Fruit fly (Drosophila melanogaster) whole organism, embryonic: ENCODE measurements around the gene CG7094.

Source experiments
- Atf-2 ChIP-seq: fragments of 200-800 bp; sonication (Bioruptor generic); optimal IDR thresholded peaks from 2 replicates; lab custom pipeline; 2016; ENCODE audit warnings: missing biosample characterization, missing genetic modification characterization
- Awh ChIP-seq: fragments of 200-800 bp; sonication (Bioruptor generic); IDR thresholded peaks from 2 replicates; pipeline ENCODE4, ENCODE4 v1.3.6; 2022; ENCODE audit warnings: missing biosample characterization, missing genetic modification characterization
- Bdp1 ChIP-seq: fragments of 200-800 bp; sonication (Bioruptor generic); optimal IDR thresholded peaks from 3 replicates; lab custom pipeline; 2016; ENCODE audit warnings: missing biosample characterization, missing genetic modification characterization
- Bteb2 ChIP-seq: fragments of 200-800 bp; sonication (Bioruptor generic); optimal IDR thresholded peaks from 2 replicates; lab custom pipeline; 2016; ENCODE audit warnings: missing biosample characterization, missing genetic modification characterization
- C15 ChIP-seq: fragments of 200-800 bp; sonication (Bioruptor generic); IDR thresholded peaks from 3 replicates; pipeline ENCODE4 v1.3.6; 2022; ENCODE audit warnings: missing biosample characterization, missing genetic modification characterization
- CG10147 ChIP-seq: fragments of 200-800 bp; sonication (Bioruptor generic); optimal IDR thresholded peaks from 2 replicates; lab custom pipeline; 2019; ENCODE audit warnings: missing biosample characterization, mild to moderate bottlenecking, missing genetic modification characterization, moderate library complexity
- CG11247 ChIP-seq: fragments of 200-800 bp; sonication (Bioruptor generic); IDR thresholded peaks from 2 replicates; pipeline ENCODE4 v1.3.6; 2022; ENCODE audit warnings: missing biosample characterization, missing genetic modification characterization
- CG11398 ChIP-seq: fragments of 200-800 bp; sonication (Bioruptor generic); optimal IDR thresholded peaks from 2 replicates; lab custom pipeline; 2016; ENCODE audit warnings: missing biosample characterization, missing genetic modification characterization
- CG11504 ChIP-seq: fragments of 200-800 bp; sonication (Bioruptor generic); optimal IDR thresholded peaks from 3 replicates; lab custom pipeline; 2019; ENCODE audit warnings: missing biosample characterization, mild to moderate bottlenecking, missing genetic modification characterization, moderate library complexity
- CG13775 ChIP-seq: fragments of 200-800 bp; sonication (Bioruptor generic); optimal IDR thresholded peaks from 3 replicates; lab custom pipeline; 2017; ENCODE audit warnings: missing biosample characterization, mild to moderate bottlenecking, missing genetic modification characterization
- CG13894 ChIP-seq: fragments of 200-800 bp; sonication (Bioruptor generic); optimal IDR thresholded peaks from 3 replicates; lab custom pipeline; 2018; ENCODE audit warnings: missing biosample characterization, mild to moderate bottlenecking, missing genetic modification characterization, moderate library complexity
- CG17612 ChIP-seq: fragments of 200-800 bp; sonication (Bioruptor generic); IDR thresholded peaks from 2 replicates; pipeline ENCODE4 v1.3.6; 2022; ENCODE audit warnings: missing biosample characterization, missing genetic modification characterization
- CG18619 ChIP-seq: fragments of 200-800 bp; sonication (Bioruptor generic); optimal IDR thresholded peaks from 3 replicates; lab custom pipeline; 2017; ENCODE audit warnings: missing biosample characterization, mild to moderate bottlenecking, missing genetic modification characterization
- CG2199 ChIP-seq: fragments of 200-800 bp; sonication (Bioruptor generic); IDR thresholded peaks from 3 replicates; pipeline ENCODE4 v1.3.6; 2022; ENCODE audit warnings: missing biosample characterization, missing genetic modification characterization
- CG3065 ChIP-seq: fragments of 200-800 bp; sonication (Bioruptor generic); optimal IDR thresholded peaks from 2 replicates; lab custom pipeline; 2016; ENCODE audit warnings: missing biosample characterization, missing genetic modification characterization
- CG32767 ChIP-seq: fragments of 200-800 bp; sonication (Bioruptor generic); IDR thresholded peaks from 2 replicates; pipeline ENCODE4 v1.3.6; 2022; ENCODE audit warnings: missing biosample characterization, missing genetic modification characterization
- CG3407 ChIP-seq: fragments of 200-800 bp; sonication (Bioruptor generic); optimal IDR thresholded peaks from 2 replicates; lab custom pipeline; 2018; ENCODE audit warnings: missing biosample characterization, mild to moderate bottlenecking, missing genetic modification characterization
- CG6272 ChIP-seq: fragments of 200-800 bp; sonication (Bioruptor generic); IDR thresholded peaks from 2 replicates; pipeline ENCODE4 v1.3.6; 2022; ENCODE audit warnings: missing biosample characterization, missing genetic modification characterization
- CG7556 ChIP-seq: fragments of 200-800 bp; sonication (Bioruptor generic); optimal IDR thresholded peaks from 2 replicates; lab custom pipeline; 2017; ENCODE audit warnings: missing biosample characterization, mild to moderate bottlenecking, missing genetic modification characterization
- CG7928 ChIP-seq: fragments of 200-800 bp; sonication (Bioruptor generic); optimal IDR thresholded peaks from 2 replicates; lab custom pipeline; 2017; ENCODE audit warnings: missing biosample characterization, mild to moderate bottlenecking, missing genetic modification characterization
- CG8388 ChIP-seq: fragments of 200-800 bp; sonication (Bioruptor generic); optimal IDR thresholded peaks from 2 replicates; lab custom pipeline; 2019; ENCODE audit warnings: missing biosample characterization, mild to moderate bottlenecking, missing genetic modification characterization, moderate library complexity
- CG9609 ChIP-seq: fragments of 200-800 bp; sonication (Bioruptor generic); optimal IDR thresholded peaks from 3 replicates; lab custom pipeline; 2016; ENCODE audit warnings: missing biosample characterization, missing genetic modification characterization
- CG9817 ChIP-seq: fragments of 200-800 bp; sonication (Bioruptor generic); optimal IDR thresholded peaks from 2 replicates; lab custom pipeline; 2018; ENCODE audit warnings: missing biosample characterization, mild to moderate bottlenecking, missing genetic modification characterization, moderate library complexity
- D19A ChIP-seq: fragments of 200-800 bp; optimal IDR thresholded peaks from 3 replicates; lab custom pipeline; 2019; ENCODE audit warnings: missing biosample characterization, mild to moderate bottlenecking, missing genetic modification characterization, moderate library complexity
- Dfd ChIP-seq, 2 experiments: fragments of >200 bp; optimal IDR thresholded peaks; 2 replicates each; lab custom pipeline; 2017; ENCODE audit warnings: missing biosample characterization in 2 of 2, missing genetic modification characterization in 2 of 2
- ERR ChIP-seq: fragments of 200-800 bp; sonication (Bioruptor generic); optimal IDR thresholded peaks from 2 replicates; lab custom pipeline; 2016; ENCODE audit warnings: missing biosample characterization, missing genetic modification characterization
- Eip74EF ChIP-seq, 2 experiments: fragments of 200-800 bp in 1 of 2; fragments of >200 bp in 1 of 2; sonication (Bioruptor generic) in 1 of 2; optimal IDR thresholded peaks; 2 replicates each; lab custom pipeline; 2017 to 2019; ENCODE audit warnings: missing biosample characterization in 2 of 2, missing genetic modification characterization in 2 of 2, mild to moderate bottlenecking in 1 of 2, moderate library complexity in 1 of 2
- HHEX ChIP-seq: fragments of 200-800 bp; sonication (Bioruptor generic); optimal IDR thresholded peaks from 3 replicates; lab custom pipeline; 2017; ENCODE audit warnings: missing biosample characterization, mild to moderate bottlenecking, missing genetic modification characterization, missing genetic modification reagents
- Hr3 ChIP-seq: fragments of 200-800 bp; sonication (Bioruptor generic); optimal IDR thresholded peaks from 3 replicates; lab custom pipeline; 2016; ENCODE audit warnings: missing biosample characterization, missing genetic modification characterization
- Lim3 ChIP-seq: fragments of 200-800 bp; sonication (Bioruptor generic); IDR thresholded peaks from 2 replicates; pipeline ENCODE4 v1.3.6; 2022; ENCODE audit warnings: missing biosample characterization, missing genetic modification characterization
- NC2β ChIP-seq: fragments of 200-800 bp; sonication (Bioruptor generic); optimal IDR thresholded peaks from 2 replicates; lab custom pipeline; 2016; ENCODE audit warnings: missing biosample characterization, missing genetic modification characterization
- Nf-YB ChIP-seq: fragments of 200-800 bp; sonication (Bioruptor generic); optimal IDR thresholded peaks from 3 replicates; lab custom pipeline; 2019; ENCODE audit warnings: missing biosample characterization, mild to moderate bottlenecking, missing genetic modification characterization, moderate library complexity
- Pdp1 ChIP-seq, 2 experiments: fragments of 200-800 bp; sonication (Bioruptor generic); optimal IDR thresholded peaks; 3 replicates each; lab custom pipeline; 2016; ENCODE audit warnings: missing biosample characterization in 2 of 2, missing genetic modification characterization in 2 of 2, mild to moderate bottlenecking in 1 of 2, moderate library complexity in 1 of 2
- Ptx1 ChIP-seq: fragments of 200-800 bp; sonication (Bioruptor generic); IDR thresholded peaks from 2 replicates; pipeline ENCODE4 v1.3.6; 2022; ENCODE audit warnings: missing biosample characterization, missing genetic modification characterization
- Rx ChIP-seq: fragments of 200-800 bp; sonication (Bioruptor generic); IDR thresholded peaks from 2 replicates; pipeline ENCODE4 v1.3.6; 2022; ENCODE audit warnings: missing biosample characterization, missing genetic modification characterization
- ase ChIP-seq: fragments of 200-800 bp; sonication (Bioruptor generic); IDR thresholded peaks from 3 replicates; pipeline ENCODE4 v1.3.6; 2022; ENCODE audit warnings: missing biosample characterization, missing genetic modification characterization
- ato ChIP-seq: fragments of 200-800 bp; sonication (Bioruptor generic); IDR thresholded peaks from 2 replicates; pipeline ENCODE4 v1.3.6; 2022; ENCODE audit warnings: missing biosample characterization, missing genetic modification characterization; ENCODE audit not compliant: partially characterized antibody
- bbx ChIP-seq: fragments of 200-800 bp; sonication (Bioruptor generic); IDR thresholded peaks from 2 replicates; pipeline ENCODE4 v1.3.6; 2022; ENCODE audit warnings: missing biosample characterization, missing genetic modification characterization; ENCODE audit not compliant: partially characterized antibody
- ci ChIP-seq: fragments of 200-800 bp; sonication (Bioruptor generic); IDR thresholded peaks from 3 replicates; pipeline ENCODE4 v1.3.6; 2022; ENCODE audit warnings: missing biosample characterization, missing genetic modification characterization
- crol ChIP-seq: fragments of 200-800 bp; sonication (Bioruptor generic); IDR thresholded peaks from 2 replicates; pipeline ENCODE4 v1.3.6; 2022; ENCODE audit warnings: missing biosample characterization, missing genetic modification characterization
- ewg ChIP-seq: fragments of 200-800 bp; sonication (Bioruptor generic); optimal IDR thresholded peaks from 3 replicates; lab custom pipeline; 2017; ENCODE audit warnings: mild to moderate bottlenecking, missing biosample characterization, missing genetic modification reagents, missing genetic modification characterization
- fru ChIP-seq: fragments of >200 bp; optimal IDR thresholded peaks from 2 replicates; lab custom pipeline; 2017
- insv ChIP-seq, 2 experiments: fragments of 200-800 bp; sonication (Bioruptor generic); optimal IDR thresholded peaks; 3 replicates each; lab custom pipeline; 2016 to 2018; ENCODE audit warnings: missing biosample characterization in 2 of 2, missing genetic modification characterization in 2 of 2
- sima ChIP-seq: fragments of 200-800 bp; sonication (Bioruptor generic); optimal IDR thresholded peaks from 2 replicates; lab custom pipeline; 2016; ENCODE audit warnings: missing biosample characterization, missing genetic modification characterization
- sisA ChIP-seq: fragments of 200-800 bp; sonication (Bioruptor generic); IDR thresholded peaks from 2 replicates; pipeline ENCODE4 v1.3.6; 2022; ENCODE audit warnings: missing biosample characterization, missing genetic modification characterization
- slou ChIP-seq: fragments of 200-800 bp; sonication (Bioruptor generic); optimal IDR thresholded peaks from 3 replicates; lab custom pipeline; 2016; ENCODE audit warnings: missing biosample characterization, missing genetic modification characterization
- sob ChIP-seq: fragments of 200-800 bp; sonication (Bioruptor generic); IDR thresholded peaks from 2 replicates; pipeline ENCODE4 v1.3.6; 2022; ENCODE audit warnings: missing biosample characterization, missing genetic modification characterization
- toy ChIP-seq: fragments of 200-800 bp; sonication (Bioruptor generic); IDR thresholded peaks from 2 replicates; pipeline ENCODE4 v1.3.6; 2022; ENCODE audit warnings: missing biosample characterization, missing genetic modification characterization
- vnd ChIP-seq: fragments of 200-800 bp; sonication (Bioruptor generic); IDR thresholded peaks from 3 replicates; pipeline ENCODE4 v1.3.6; 2022; ENCODE audit warnings: missing biosample characterization, missing genetic modification characterization; ENCODE audit not compliant: partially characterized antibody
- zfh1 ChIP-seq: fragments of 200-800 bp; sonication (Bioruptor generic); IDR thresholded peaks from 3 replicates; pipeline ENCODE4 v1.3.6; 2022; ENCODE audit warnings: missing biosample characterization, missing genetic modification characterization

Gene CG7094

dm6 chr2L:17588173-17589082 lies 32.9 kb upstream of the CG7094 start (continued):
- no peak for TF ChIP-seq CG11398 (GFP tag; lab: Kevin White, UChicago)
- peak; percentile 82 for TF ChIP-seq CG11504 (tag; lab: Kevin White, UChicago)
- peak in 1 of 2 experiments; percentile 58 for TF ChIP-seq Eip74EF (GFP tag; optimal IDR thresholded peaks at IDR 0.05; lab: Kevin White, UChicago)
- no peak for TF ChIP-seq CG9817 (tag; lab: Kevin White, UChicago)
- TF ChIP-seq CG9609 (GFP tag; lab: Kevin White, UChicago) = no peak
- TF ChIP-seq CG8388 (GFP tag; lab: Kevin White, UChicago) = peak; percentile 56
- TF ChIP-seq sima (GFP tag; lab: Kevin White, UChicago) = no peak
- no peak for TF ChIP-seq CG17612
- TF ChIP-seq toy (GFP tag; lab: Robert Waterston, UW) = no peak
- TF ChIP-seq Ptx1 (GFP tag; lab: Robert Waterston, UW) = peak; percentile 41; the same call in 1 of the 2 replicates
- TF ChIP-seq CG13894 (tag; lab: Kevin White, UChicago) = peak; percentile 49
- TF ChIP-seq zfh1 (GFP tag; lab: Robert Waterston, UW) = no peak
- TF ChIP-seq ato (GFP tag; lab: Robert Waterston, UW) = no peak
- TF ChIP-seq CG3065 (GFP tag; lab: Kevin White, UChicago) = no peak
- TF ChIP-seq CG7556 (GFP tag; lab: Kevin White, UChicago) = peak; percentile 86
- TF ChIP-seq Bteb2 = no peak
- TF ChIP-seq ERR (GFP tag; lab: Kevin White, UChicago) = no peak
- TF ChIP-seq HHEX = no peak
- peak; percentile 64 for TF ChIP-seq crol (GFP tag; lab: Robert Waterston, UW)
- no peak for TF ChIP-seq CG3407
- peak; percentile 78 for TF ChIP-seq D19A
- no peak for TF ChIP-seq NC2β (GFP tag; lab: Kevin White, UChicago)
- no peak for TF ChIP-seq fru
- TF ChIP-seq CG10147 (GFP tag; lab: Kevin White, UChicago) = peak; percentile 57
- TF ChIP-seq CG32767 (GFP tag; lab: Robert Waterston, UW) = no peak
- peak; percentile 94; the same call in 2 of the 3 replicates for TF ChIP-seq CG2199 (GFP tag; lab: Robert Waterston, UW)
- 0 out of 2 replicates have a peak, but pooled peaks have one; percentile 18 for TF ChIP-seq Lim3 (GFP tag; lab: Robert Waterston, UW)
- no peak for TF ChIP-seq sisA
- TF ChIP-seq Atf-2 (GFP tag; lab: Kevin White, UChicago) = no peak
- TF ChIP-seq C15 (GFP tag; lab: Robert Waterston, UW) = no peak
- no peak for TF ChIP-seq bbx (GFP tag; lab: Robert Waterston, UW)
- no peak for TF ChIP-seq insv (GFP tag; optimal IDR thresholded peaks at IDR 0.05; lab: Kevin White, UChicago)
- TF ChIP-seq vnd (GFP tag; lab: Robert Waterston, UW) = no peak
- peak; percentile 58 for TF ChIP-seq slou (GFP tag; lab: Kevin White, UChicago)
- no peak for TF ChIP-seq Dfd (GFP tag; optimal IDR thresholded peaks at IDR 0.05; lab: Kevin White, UChicago)
- TF ChIP-seq CG11247 (GFP tag; lab: Robert Waterston, UW) = no peak
- no peak for TF ChIP-seq Awh (GFP tag; lab: Robert Waterston, UW)
- TF ChIP-seq Hr3 (GFP tag; lab: Kevin White, UChicago) = peak; percentile 38
- TF ChIP-seq ci (GFP tag; lab: Robert Waterston, UW) = no peak
- TF ChIP-seq sob (GFP tag; lab: Robert Waterston, UW) = no peak
- TF ChIP-seq Pdp1 (GFP tag; optimal IDR thresholded peaks at IDR 0.05; lab: Kevin White, UChicago) = no peak
- no peak for TF ChIP-seq Bdp1
- no peak for TF ChIP-seq Rx
- 0 out of 2 replicates have a peak, but pooled peaks have one; percentile 20 for TF ChIP-seq CG6272 (GFP tag; lab: Robert Waterston, UW)
- no peak for TF ChIP-seq CG7928 (GFP tag; lab: Kevin White, UChicago)
- no peak for TF ChIP-seq ewg
- TF ChIP-seq Nf-YB (GFP tag; lab: Kevin White, UChicago) = peak; percentile 46
- TF ChIP-seq ase (GFP tag; lab: Robert Waterston, UW) = no peak
- TF ChIP-seq CG13775 (GFP tag; lab: Kevin White, UChicago) = peak; percentile 13
- TF ChIP-seq CG18619 (GFP tag; lab: Kevin White, UChicago) = peak; percentile 35
